Worm (Caenorhabditis elegans) whole organism, L4 larva: ENCODE data around the gene clec-153.

Experiments
- attf-4 ChIP-seq: sonication (generic microtip); optimal IDR thresholded peaks from 3 replicates; lab custom pipeline; 2017; ENCODE audit warnings: missing biosample characterization, missing genetic modification characterization
- ceh-82 ChIP-seq: sonication (generic microtip); optimal IDR thresholded peaks from 2 replicates; lab custom pipeline; 2017; ENCODE audit warnings: missing biosample characterization, missing genetic modification characterization
- daf-16 ChIP-seq, 3 experiments: sonication (generic microtip); optimal IDR thresholded peaks; 2 replicates each; lab custom pipeline; 2016 to 2017; ENCODE audit warnings: missing genetic modification characterization in 3 of 3, missing genetic modification reagents in 3 of 3, mild to moderate bottlenecking in 2 of 3, missing compliant biosample characterization in 2 of 3, missing biosample characterization in 1 of 3, moderate library complexity in 1 of 3
- dpl-1 ChIP-seq: fragments of 150-350 bp; optimal IDR thresholded peaks from 2 replicates; lab custom pipeline; 2014; ENCODE audit warnings: missing biosample characterization, missing genetic modification reagents, missing genetic modification characterization
- fos-1 ChIP-seq: fragments of 150-350 bp; optimal IDR thresholded peaks from 2 replicates; lab custom pipeline; 2014; ENCODE audit warnings: missing biosample characterization, missing genetic modification characterization
- hlh-30 ChIP-seq: sonication (generic microtip); optimal IDR thresholded peaks from 2 replicates; lab custom pipeline; 2017; ENCODE audit warnings: antibody characterized with exemption, mild to moderate bottlenecking, missing genetic modification characterization, missing compliant biosample characterization; ENCODE audit not compliant: insufficient read depth
- lin-39 ChIP-seq: fragments of 150-350 bp; optimal IDR thresholded peaks from 2 replicates; lab custom pipeline; 2014; ENCODE audit warnings: missing biosample characterization, missing genetic modification reagents, missing genetic modification characterization
- mdl-1 ChIP-seq, 2 experiments: fragments of 150-350 bp in 1 of 2; sonication (generic microtip) in 1 of 2; optimal IDR thresholded peaks; 2 replicates each; lab custom pipeline; 2014 to 2017; ENCODE audit warnings: missing biosample characterization in 2 of 2, missing genetic modification characterization in 2 of 2
- mep-1 ChIP-seq: fragments of 150-350 bp; sonication (generic microtip); optimal IDR thresholded peaks from 3 replicates; lab custom pipeline; 2014; ENCODE audit warnings: missing biosample characterization, missing genetic modification characterization
- pha-4 ChIP-seq, 2 experiments: fragments of 150-350 bp in 1 of 2; fragments of 200-800 bp in 1 of 2; sonication (Bioruptor generic) in 1 of 2; IDR thresholded peaks in 1 of 2; optimal IDR thresholded peaks in 1 of 2; 2 replicates each; pipeline versions ENCODE4 v1.3.6 to Lab custom; 2014 to 2022; ENCODE audit warnings: missing genetic modification characterization in 2 of 2, missing genetic modification reagents in 2 of 2, missing biosample characterization in 1 of 2, missing compliant biosample characterization in 1 of 2
- skn-1 ChIP-seq: fragments of 150-350 bp; optimal IDR thresholded peaks from 2 replicates; lab custom pipeline; 2014; ENCODE audit warnings: missing biosample characterization, missing genetic modification characterization
- unc-62 ChIP-seq, 3 experiments: fragments of 150-350 bp in 1 of 3; sonication (generic microtip); optimal IDR thresholded peaks in 2 of 3; peaks in 1 of 3; 1 replicate in 1 of 3; 2 replicates in 2 of 3; lab custom pipeline; 2014 to 2017; ENCODE audit warnings: missing biosample characterization in 3 of 3, missing genetic modification characterization in 3 of 3, missing genetic modification reagents in 3 of 3, missing genotype in 1 of 3
- zag-1 ChIP-seq: fragments of 150-350 bp; optimal IDR thresholded peaks from 2 replicates; lab custom pipeline; 2014; ENCODE audit warnings: missing biosample characterization, missing genetic modification characterization
- ztf-11 ChIP-seq: fragments of 150-350 bp; optimal IDR thresholded peaks from 2 replicates; lab custom pipeline; 2014; ENCODE audit warnings: missing biosample characterization, missing genetic modification characterization

- TF ChIP-seq mdl-1 (tag; optimal IDR thresholded peaks at IDR 0.05; lab: Kevin White, UChicago) (no peak), hlh-30 (no peak), lin-39 (tag; lab: Kevin White, UChicago) (no peak), fos-1 (no peak), unc-62 (GFP tag; optimal IDR thresholded peaks at IDR 0.05 in 1 of 2; lab: Kevin White, UChicago) (no peak), unc-62 (tag; optimal IDR thresholded peaks at IDR 0.05; lab: Kevin White, UChicago) (no peak), mep-1 (no peak), ztf-11 (tag; lab: Kevin White, UChicago) (no peak), dpl-1 (GFP tag; lab: Kevin White, UChicago) (no peak), skn-1 (tag; lab: Kevin White, UChicago) (no peak), ceh-82 (no peak), zag-1 (no peak), pha-4 (GFP tag; IDR thresholded peaks at IDR 0.05; lab: Robert Waterston, UW) (no peak), pha-4 (tag; optimal IDR thresholded peaks at IDR 0.05; lab: Kevin White, UChicago) (no peak), attf-4 (tag; lab: Kevin White, UChicago) (no peak), daf-16 (GFP tag; optimal IDR thresholded peaks at IDR 0.05; lab: Kevin White, UChicago) (no peak), daf-16 (tag; optimal IDR thresholded peaks at IDR 0.05; lab: Kevin White, UChicago) (peak; percentile 91)
Measured at ce11 chrIII:4643262-4643661, 8.2 kb downstream of the clec-153 start, which contains the start of gene pfas-1.
